Worm (Caenorhabditis elegans): ENCODE results near the gene Y75B8A.6.

DNA sequence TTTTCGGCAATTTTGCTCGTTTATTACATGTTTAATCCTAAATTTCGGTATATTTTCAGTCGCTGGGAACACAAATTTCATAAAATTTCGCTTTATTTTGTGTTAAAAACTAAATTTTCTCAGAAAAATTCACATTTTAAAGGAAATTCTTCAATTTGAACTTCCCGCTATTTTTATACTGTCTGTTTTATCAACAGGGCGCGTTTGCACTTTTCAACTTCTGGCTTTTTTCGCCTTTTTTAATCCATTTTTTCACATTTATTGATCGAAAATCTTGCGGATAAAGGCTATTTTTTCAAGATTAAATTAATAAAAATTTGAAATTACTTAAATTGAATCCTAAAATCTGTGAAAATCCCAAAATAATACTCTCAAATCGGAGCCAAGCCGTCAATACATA, 22.0 kb upstream of the Y75B8A.6 start:
- TF ChIP-seq flt-1 (GFP tag; IDR thresholded peaks at IDR 0.05) (no peak), pes-1 (GFP tag; IDR thresholded peaks at IDR 0.05) (no peak)

Data from whole organism, early embryonic.